Fruit fly (Drosophila melanogaster) whole organism, larva: ENCODE data around the gene RhoGAP18B.

Experiments used
- noc ChIP-seq: fragments of 200-800 bp; sonication (Bioruptor generic); optimal IDR thresholded peaks from 3 replicates; lab custom pipeline; 2019; ENCODE audit warnings: missing biosample characterization, mild to moderate bottlenecking, missing genetic modification characterization, moderate library complexity

The RhoGAP18B gene

DNA sequence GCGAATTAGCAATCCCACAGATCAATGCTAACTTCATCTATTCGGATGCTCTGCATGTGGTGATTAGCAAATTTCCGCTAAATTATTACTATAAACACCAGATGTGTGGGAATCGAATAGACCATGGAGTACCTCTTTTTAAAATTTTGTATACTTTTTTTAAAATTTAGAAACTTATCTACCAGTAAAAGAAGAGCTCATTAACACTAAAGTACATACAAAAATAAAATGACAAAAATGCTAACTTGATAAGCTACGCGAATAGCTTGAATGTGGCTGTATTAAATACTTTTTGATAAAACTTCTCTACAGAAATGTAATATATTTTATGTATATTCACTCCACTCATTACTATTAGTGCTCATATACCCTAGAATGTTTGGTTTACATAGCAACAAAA lies 7.2 kb upstream of the RhoGAP18B start:
- peak; percentile 44 for TF ChIP-seq noc (tag; lab: Kevin White, UChicago)

DNA sequence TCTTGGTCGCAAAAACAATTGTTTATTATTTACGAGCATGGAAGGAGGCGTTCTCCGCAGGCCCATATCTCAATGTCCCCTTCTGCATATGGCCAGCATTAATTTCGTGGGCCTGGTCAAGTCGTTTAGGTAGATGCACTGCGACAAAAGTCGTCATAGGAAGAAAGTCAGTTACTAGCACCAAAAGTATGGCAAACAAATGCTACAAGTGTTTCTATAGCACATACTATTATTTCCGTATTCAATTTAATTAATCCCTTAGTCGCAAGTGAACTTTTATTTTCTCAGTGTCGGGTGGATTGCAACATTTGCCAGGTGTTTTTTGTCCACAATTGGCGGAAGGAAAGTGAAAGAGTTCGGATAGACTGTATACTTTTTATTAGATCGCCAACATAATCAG lies 6.1 kb upstream of the RhoGAP18B start:
- TF ChIP-seq noc (tag; lab: Kevin White, UChicago) = no peak

DNA sequence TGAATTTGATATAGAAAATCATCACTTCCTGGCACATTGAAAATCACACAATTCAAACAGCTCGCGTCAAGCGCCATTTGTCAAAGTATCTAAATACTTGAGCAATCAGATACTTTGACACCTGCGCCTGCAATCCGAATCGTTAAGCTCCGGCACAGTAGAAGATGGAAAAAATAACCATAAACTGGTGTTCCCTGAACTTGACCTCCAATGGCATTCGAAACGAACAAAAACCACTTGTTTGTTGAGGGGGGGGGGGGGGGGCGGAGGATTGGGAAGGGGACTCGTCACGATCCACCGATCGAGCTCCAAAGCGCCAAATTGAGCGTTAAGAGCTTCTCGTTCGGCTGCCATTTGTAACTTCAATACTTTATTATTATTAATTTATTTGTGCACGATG lies 5.0 kb upstream of the RhoGAP18B start:
- no peak for TF ChIP-seq noc (tag; lab: Kevin White, UChicago)

DNA sequence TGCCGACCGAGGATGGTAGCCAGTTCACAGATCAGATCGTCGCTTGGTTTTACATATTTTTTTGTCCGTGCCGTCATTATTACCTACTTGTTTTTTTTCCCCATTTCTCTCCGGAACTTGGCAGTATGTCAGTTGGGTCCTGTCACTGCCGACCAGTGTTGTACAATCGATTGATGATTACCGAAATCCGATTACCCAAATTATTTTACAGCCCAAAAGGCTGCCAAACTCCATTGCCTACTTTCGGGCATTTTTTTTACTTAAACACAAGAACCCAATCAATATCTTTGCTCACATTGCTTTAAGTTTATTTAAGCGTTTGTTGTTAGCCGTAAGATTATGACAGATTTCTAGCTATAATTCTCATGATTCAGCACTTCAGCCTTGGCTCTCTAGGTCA lies 3.9 kb upstream of the RhoGAP18B start, which contains the start of gene Inx5:
TSS of gene Inx5 (minus strand) at position 93 of the 400 bp plus-strand sequence.
- no peak for TF ChIP-seq noc (tag; lab: Kevin White, UChicago)

DNA sequence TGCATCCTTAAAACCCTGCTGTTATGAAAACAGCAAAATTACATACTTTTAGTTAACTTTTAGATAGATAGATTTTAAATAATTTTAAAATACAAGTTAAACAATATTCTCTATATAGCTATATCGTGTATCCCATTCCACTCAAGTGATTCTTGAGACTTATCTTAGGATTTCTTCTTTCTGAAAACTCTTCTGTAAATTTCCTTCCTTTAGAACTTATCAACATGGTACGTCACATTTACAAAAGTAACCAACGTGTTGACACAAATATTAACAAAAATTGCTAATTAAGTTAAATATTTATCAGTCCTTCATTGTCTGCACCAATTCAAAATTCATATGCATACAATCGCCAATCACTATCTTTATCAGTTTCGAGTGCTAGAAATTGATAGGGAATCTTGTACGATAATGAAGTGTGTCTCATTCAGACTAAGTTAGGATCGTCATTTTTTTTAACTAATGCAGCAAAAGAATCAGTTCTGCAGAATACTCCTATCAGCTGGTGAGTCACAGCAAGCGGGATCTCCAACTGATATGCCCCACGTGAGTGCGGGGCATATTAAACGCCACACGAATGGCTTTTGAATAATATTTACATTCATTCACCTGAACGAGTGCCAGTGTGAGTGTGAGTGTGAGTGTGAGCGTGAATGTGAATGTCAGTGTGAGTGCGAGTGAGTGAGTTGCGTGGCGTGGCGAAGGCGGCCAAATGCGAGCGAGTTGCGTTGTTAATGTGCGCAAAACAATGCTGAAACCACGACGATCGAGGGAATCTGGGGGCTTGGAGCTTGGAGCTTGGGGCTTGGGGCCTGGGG lies 913 bp upstream of the RhoGAP18B start:
- no peak for TF ChIP-seq noc (tag; lab: Kevin White, UChicago)

DNA sequence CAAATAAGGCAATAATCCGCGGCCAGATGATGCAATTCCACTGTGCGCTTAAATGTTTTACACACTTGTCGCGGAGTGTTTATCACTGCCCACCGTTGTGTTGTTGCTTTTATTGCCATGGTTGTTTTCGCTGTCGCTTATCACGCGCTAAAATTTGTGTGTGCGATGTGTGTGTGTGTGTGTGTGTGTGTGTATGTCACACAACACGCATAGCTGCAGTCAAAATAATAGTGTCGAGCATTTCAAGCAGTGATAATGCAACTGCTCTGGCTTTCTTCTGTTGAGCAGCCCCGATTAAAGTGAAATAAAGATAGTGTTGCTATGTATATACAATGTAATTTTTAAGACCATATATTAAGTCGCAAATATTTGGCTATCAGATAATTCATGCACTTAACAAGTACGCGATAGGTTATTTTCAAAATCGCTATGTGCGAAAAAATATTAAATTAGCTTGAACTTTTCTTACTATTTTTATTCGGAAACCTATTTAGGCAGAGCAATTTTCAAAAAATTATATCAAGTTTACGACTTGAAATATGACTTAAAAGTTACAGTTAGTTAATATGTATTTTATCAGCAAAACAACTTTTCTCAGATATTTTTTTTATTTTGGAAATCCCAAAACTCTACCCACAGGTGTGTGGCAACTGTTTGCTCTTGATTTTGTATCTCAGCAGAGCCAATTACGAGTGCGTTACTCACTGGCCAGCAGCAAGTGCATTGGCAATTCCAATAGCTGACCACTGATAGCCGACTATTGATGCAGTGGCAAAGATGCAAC lies 538 bp downstream of the RhoGAP18B start:
- peak; percentile 52 for TF ChIP-seq noc (tag; lab: Kevin White, UChicago)

DNA sequence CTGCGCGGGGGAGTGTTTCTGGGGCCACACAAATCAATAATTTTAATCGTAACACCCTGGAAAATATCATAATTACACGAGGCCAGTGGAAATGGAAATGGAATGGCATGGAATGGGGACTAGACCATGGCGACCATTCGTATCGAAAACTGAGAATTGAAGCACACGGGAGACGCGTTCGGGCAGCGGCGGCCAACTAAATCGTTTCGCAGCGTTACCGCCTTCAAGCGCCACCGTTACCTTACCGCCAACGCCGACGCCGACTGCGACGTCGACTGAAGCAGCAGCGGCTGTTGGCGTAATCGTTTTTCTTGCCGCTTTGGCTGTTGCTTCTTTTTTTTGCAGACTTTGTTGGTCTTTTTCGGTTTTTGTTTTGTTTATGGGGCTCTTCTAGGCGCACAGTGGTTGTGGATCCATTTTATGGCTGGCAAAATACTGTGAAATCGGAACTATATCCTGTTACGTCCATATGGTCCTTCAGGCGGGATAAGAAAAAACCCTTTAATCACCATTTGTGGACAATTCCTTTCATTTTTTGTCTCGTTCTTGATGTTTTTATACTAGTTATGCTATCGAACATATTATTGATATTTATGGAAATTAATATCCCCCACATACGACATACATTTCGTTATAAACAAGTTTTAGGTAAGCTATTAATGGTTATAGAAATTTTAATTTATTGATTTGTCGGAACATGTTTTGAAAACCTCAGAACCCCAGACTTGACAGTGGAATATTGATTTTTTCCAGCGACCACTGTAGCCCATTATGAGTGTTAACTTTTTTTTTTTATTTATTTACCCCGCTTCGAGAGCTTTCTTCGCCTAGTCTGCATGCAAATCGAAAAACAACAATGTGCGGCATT lies 1.5 kb downstream of the RhoGAP18B start:
- TF ChIP-seq noc (tag; lab: Kevin White, UChicago) = no peak

DNA sequence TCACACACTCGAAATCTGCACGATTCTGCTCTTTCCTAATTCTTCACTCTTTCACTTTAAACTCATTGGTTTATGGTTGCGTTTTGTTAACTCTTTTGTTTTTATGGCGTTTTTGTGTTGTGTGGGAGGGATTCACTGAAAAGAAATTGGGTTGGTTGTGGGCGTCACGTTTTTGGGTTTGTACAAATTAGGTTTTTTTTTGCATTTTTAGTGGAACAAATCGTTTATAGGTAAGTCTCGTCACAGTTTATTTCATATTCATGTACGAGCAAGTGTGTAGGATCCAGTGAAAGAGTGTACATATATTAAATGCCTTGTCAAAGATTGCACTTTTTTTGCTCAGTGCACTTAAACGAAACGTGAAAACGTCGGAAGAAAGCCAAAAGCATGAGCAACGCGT lies 2.2 kb downstream of the RhoGAP18B start:
- peak; percentile 64 for TF ChIP-seq noc (tag; lab: Kevin White, UChicago)

DNA sequence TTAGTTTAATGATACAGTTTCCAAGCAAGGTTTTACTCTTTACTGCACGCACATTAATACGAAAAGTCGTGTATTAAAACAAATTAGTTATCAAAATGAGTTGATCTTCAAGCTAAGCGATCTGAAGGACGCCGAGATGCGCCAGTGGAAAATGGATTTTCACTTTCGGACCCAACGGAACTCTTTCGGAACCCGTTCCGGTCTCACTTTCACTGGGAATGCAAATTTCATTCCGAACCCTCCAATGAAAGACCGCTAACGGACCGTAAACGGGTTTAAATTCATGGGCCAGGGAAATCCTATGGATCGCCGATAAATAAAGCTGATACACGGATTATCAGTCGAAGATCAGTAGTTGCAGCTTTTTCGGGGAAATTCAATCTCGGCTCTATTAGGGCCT lies 3.4 kb downstream of the RhoGAP18B start:
- TF ChIP-seq noc (tag; lab: Kevin White, UChicago) = no peak

DNA sequence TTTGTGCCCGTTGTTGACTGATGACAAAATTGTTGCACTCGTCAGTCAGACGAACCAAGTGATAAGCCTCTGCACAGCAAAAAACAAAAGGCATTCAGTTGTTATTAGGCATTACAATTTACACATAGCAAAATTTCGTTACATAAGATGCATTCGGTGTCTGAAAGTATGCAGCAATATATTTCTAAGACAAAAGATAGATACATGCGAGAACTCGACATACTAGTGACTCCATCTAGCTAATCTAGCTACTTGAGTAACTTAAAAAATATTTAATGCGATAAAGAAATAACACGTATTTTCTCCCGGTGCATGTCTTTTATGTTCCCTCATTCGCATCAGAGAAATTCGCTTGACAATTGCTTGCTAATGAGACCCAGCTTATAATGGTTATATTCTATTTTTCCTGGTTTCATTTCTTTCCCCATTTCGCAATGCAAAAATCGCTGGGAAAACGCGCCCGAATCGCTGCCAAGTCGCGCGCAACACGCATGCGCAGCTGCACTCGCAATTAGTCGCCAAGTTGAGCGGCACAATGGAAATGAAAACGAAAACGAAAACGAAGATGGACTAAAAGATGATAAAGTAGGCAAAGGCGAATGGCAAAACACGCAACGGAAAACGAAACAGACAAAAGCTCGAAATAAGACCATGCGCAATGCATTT lies 4.5 kb downstream of the RhoGAP18B start:
- no peak for TF ChIP-seq noc (tag; lab: Kevin White, UChicago)

DNA sequence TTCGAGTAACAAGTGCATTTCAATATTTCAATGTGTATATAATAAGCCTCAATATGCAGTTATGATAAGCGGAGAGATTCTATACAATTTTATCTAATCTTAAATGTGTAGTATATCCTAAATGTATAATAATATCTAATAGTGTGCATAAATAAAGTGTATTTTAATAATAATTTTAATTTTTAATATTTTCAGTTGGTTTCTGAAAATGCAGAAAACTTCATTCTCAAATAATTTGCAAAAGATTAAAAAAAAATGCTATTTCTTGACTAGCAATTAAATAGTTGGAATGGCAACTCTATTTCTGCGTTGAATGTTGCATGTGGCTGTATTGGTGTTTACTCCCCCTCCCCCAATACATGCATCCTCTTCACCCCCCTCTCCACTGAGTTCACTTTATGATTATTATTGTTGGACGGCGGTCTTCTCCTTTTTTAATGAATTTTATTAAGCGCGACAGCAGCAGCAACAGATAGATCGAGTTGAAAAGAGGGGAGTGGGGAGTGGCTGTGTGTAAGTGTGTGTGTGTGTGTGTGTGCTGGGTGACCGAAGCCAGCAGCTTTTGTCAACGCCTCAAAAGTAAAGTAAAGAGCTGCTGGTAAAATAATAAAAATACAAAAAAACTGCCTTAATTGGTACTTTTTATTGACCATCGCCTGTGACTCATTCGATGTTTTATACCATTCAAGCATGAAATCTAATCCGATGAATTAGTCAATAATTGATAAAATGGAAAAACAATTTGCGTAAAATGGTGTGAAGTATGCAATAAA lies 6.1 kb downstream of the RhoGAP18B start:
- TF ChIP-seq noc (tag; lab: Kevin White, UChicago) = no peak

DNA sequence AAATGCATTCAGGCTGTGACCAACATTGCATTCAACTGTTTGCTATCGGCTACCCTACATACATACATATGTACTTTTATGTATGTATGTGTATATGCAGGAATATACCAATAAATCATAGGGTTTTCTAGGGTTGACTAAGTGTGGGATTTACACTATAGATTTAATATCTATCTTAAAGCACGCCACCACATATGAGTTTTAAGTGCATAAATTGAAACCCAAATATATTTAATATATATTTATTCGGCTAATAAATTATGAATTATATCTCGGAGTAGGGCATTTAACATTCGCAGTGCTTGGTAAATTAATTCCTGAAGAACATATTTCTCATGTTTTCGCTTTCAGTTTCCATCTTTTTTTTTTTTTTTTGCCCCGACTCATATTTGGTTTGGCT lies 6.9 kb downstream of the RhoGAP18B start:
- no peak for TF ChIP-seq noc (tag; lab: Kevin White, UChicago)

DNA sequence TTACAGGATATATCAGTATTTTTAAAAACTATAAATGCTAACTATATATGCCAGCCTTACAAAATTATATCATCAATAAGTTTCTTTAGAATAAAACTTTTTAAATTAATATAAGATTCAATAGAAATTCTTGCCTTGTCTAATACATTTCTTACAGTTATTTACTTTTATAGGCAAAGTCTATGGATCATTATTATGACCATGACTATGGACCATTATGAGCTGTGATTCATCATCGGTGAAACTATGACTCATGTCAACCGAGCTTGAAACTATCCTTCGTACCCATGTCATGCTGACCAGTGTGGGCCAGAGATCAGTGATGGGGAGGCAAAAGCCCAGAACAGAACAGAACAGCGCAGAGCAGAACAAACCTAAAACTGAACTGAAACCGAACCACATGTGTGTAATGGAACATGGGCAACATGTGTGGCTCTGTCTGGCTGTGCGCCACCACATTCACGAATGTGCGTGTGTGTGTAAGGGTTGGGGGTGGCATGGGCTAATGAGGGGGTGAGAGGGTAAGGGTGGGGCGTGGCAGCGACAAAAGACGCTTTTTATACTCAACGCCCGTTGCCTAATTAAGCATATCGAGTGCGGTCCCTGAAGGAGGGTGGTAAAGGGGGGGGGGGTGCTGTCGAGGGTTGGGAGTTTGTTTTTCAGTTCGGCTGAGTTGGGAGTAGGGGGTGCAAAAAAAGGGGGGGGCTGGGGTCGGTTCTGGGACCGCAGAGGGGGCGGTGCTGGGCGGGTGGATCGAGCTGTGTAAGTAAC lies 8.2 kb downstream of the RhoGAP18B start:
- no peak for TF ChIP-seq noc (tag; lab: Kevin White, UChicago)

DNA sequence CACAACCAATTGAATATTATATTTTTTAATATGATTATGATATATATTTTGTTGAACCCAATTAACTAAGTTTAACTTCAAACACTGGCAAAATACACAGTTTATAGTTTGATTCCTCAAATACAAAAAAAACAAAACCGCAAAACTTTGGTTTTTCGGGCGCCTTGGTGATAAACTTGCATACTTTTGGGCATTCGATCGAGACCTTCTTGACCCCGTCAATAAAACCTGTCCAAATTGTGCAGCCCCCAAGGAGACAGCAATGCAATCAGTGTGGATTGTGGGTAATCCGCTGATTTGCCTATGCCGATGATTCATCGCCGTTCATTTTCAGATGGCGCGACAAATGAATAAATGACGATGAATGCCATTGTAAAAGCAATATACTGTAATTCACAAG lies 9.4 kb downstream of the RhoGAP18B start:
- no peak for TF ChIP-seq noc (tag; lab: Kevin White, UChicago)
